Worm (Caenorhabditis elegans) whole organism, L3 larva: ENCODE data around the gene klf-3.
A peak's percentile ranks its signal among the peaks of the same experiment; 100 is the strongest.

ENCODE experiments used
- R02D3.7 ChIP-seq: fragments of 150-350 bp; optimal IDR thresholded peaks from 2 replicates; lab custom pipeline; 2014; ENCODE audit warnings: missing biosample characterization, missing genetic modification characterization
- ZK546.5 ChIP-seq: sonication (generic microtip); optimal IDR thresholded peaks from 2 replicates; lab custom pipeline; 2017; ENCODE audit warnings: missing biosample characterization, missing genetic modification characterization
- ama-1 ChIP-seq: fragments of 150-350 bp; optimal IDR thresholded peaks from 2 replicates; lab custom pipeline; 2018
- ceh-16 ChIP-seq: sonication (generic microtip); optimal IDR thresholded peaks from 2 replicates; lab custom pipeline; 2017; ENCODE audit warnings: missing biosample characterization, missing genetic modification characterization
- ceh-28 ChIP-seq: fragments of 150-350 bp; optimal IDR thresholded peaks from 2 replicates; lab custom pipeline; 2014; ENCODE audit warnings: missing biosample characterization, missing genetic modification reagents, missing genetic modification characterization
- ceh-82 ChIP-seq: fragments of 150-350 bp; optimal IDR thresholded peaks from 2 replicates; lab custom pipeline; 2014; ENCODE audit warnings: missing biosample characterization, missing genetic modification characterization
- ceh-9 ChIP-seq: sonication (generic microtip); optimal IDR thresholded peaks from 2 replicates; lab custom pipeline; 2018; ENCODE audit warnings: missing biosample characterization, missing genetic modification characterization
- egl-5 ChIP-seq: fragments of 150-350 bp; optimal IDR thresholded peaks from 2 replicates; lab custom pipeline; 2017; ENCODE audit warnings: missing biosample characterization, missing genetic modification reagents, missing genetic modification characterization, inconsistent platforms
- elt-2 ChIP-seq: sonication (generic microtip); optimal IDR thresholded peaks from 2 replicates; lab custom pipeline; 2016; ENCODE audit warnings: missing genetic modification reagents, mild to moderate bottlenecking, missing genetic modification characterization, missing compliant biosample characterization
- elt-3 ChIP-seq, 3 experiments: fragments of 150-350 bp in 1 of 3; sonication (generic microtip) in 2 of 3; optimal IDR thresholded peaks; 2 replicates in 2 of 3; 4 replicates in 1 of 3; lab custom pipeline; 2014 to 2017; ENCODE audit warnings: missing biosample characterization in 3 of 3, missing genetic modification characterization in 3 of 3
- eor-1 ChIP-seq, 2 experiments: fragments of 150-350 bp; optimal IDR thresholded peaks; 2 replicates each; lab custom pipeline; 2014 to 2018; ENCODE audit warnings: missing biosample characterization in 2 of 2, missing genetic modification characterization in 2 of 2
- fkh-10 ChIP-seq: sonication (generic microtip); optimal IDR thresholded peaks from 2 replicates; lab custom pipeline; 2017; ENCODE audit warnings: missing biosample characterization, missing genetic modification reagents, missing genetic modification characterization
- fkh-2 ChIP-seq: fragments of 150-350 bp; optimal IDR thresholded peaks from 2 replicates; lab custom pipeline; 2014; ENCODE audit warnings: missing biosample characterization, missing genetic modification reagents, missing genetic modification characterization
- fos-1 ChIP-seq: fragments of 150-350 bp; optimal IDR thresholded peaks from 2 replicates; lab custom pipeline; 2014; ENCODE audit warnings: missing biosample characterization, missing genetic modification characterization
- lin-39 ChIP-seq: fragments of 150-350 bp; optimal IDR thresholded peaks from 2 replicates; lab custom pipeline; 2018; ENCODE audit warnings: missing biosample characterization, missing genetic modification reagents, missing genetic modification characterization
- mdl-1 ChIP-seq: fragments of 150-350 bp; optimal IDR thresholded peaks from 2 replicates; lab custom pipeline; 2014; ENCODE audit warnings: missing biosample characterization, missing genetic modification characterization
- nhr-11 ChIP-seq: fragments of 150-350 bp; optimal IDR thresholded peaks from 2 replicates; lab custom pipeline; 2014; ENCODE audit warnings: missing biosample characterization, missing genetic modification characterization
- nhr-12 ChIP-seq: fragments of 150-350 bp; optimal IDR thresholded peaks from 2 replicates; lab custom pipeline; 2014; ENCODE audit warnings: missing biosample characterization, missing genetic modification characterization
- nhr-23 ChIP-seq: fragments of 150-350 bp; optimal IDR thresholded peaks from 2 replicates; lab custom pipeline; 2014; ENCODE audit warnings: missing biosample characterization, missing genetic modification reagents, missing genetic modification characterization
- nhr-237 ChIP-seq: fragments of 150-350 bp; optimal IDR thresholded peaks from 2 replicates; lab custom pipeline; 2014; ENCODE audit warnings: missing biosample characterization, missing genetic modification characterization
- nhr-25 ChIP-seq: sonication (generic microtip); optimal IDR thresholded peaks from 2 replicates; lab custom pipeline; 2017; ENCODE audit warnings: missing biosample characterization, missing genetic modification characterization
- nhr-28 ChIP-seq: fragments of 150-350 bp; optimal IDR thresholded peaks from 2 replicates; lab custom pipeline; 2014; ENCODE audit warnings: missing biosample characterization, missing genetic modification characterization
- nhr-76 ChIP-seq: fragments of 150-350 bp; sonication (generic microtip); optimal IDR thresholded peaks from 5 replicates; lab custom pipeline; 2014; ENCODE audit warnings: missing biosample characterization, missing genetic modification characterization
- nhr-77 ChIP-seq: fragments of 150-350 bp; optimal IDR thresholded peaks from 2 replicates; lab custom pipeline; 2014; ENCODE audit warnings: missing biosample characterization, missing genetic modification characterization
- pha-4 ChIP-seq: fragments of 150-350 bp; optimal IDR thresholded peaks from 2 replicates; lab custom pipeline; 2014; ENCODE audit warnings: missing biosample characterization, missing genetic modification reagents, missing genetic modification characterization
- pqm-1 ChIP-seq: fragments of 150-350 bp; optimal IDR thresholded peaks from 2 replicates; lab custom pipeline; 2017; ENCODE audit warnings: missing biosample characterization, missing genetic modification characterization, inconsistent platforms
- skn-1 ChIP-seq: fragments of 150-350 bp; optimal IDR thresholded peaks from 2 replicates; lab custom pipeline; 2014; ENCODE audit warnings: missing biosample characterization, missing genetic modification characterization
- snpc-4 ChIP-seq: fragments of 150-350 bp; optimal IDR thresholded peaks from 2 replicates; lab custom pipeline; 2014; ENCODE audit warnings: missing biosample characterization, missing genetic modification characterization
- tbx-2 ChIP-seq: sonication (generic microtip); optimal IDR thresholded peaks from 2 replicates; lab custom pipeline; 2016; ENCODE audit warnings: mild to moderate bottlenecking, missing genetic modification characterization, missing compliant biosample characterization
- unc-39 ChIP-seq: sonication (generic microtip); optimal IDR thresholded peaks from 4 replicates; lab custom pipeline; 2017; ENCODE audit warnings: missing biosample characterization, missing genetic modification characterization
- zag-1 ChIP-seq: fragments of 150-350 bp; optimal IDR thresholded peaks from 2 replicates; lab custom pipeline; 2014; ENCODE audit warnings: missing biosample characterization, missing genetic modification characterization
- ztf-4 ChIP-seq: fragments of 150-350 bp; optimal IDR thresholded peaks from 2 replicates; lab custom pipeline; 2014; ENCODE audit warnings: missing biosample characterization, missing genetic modification characterization

klf-3 gene

ce11 chrII:6588605-6589292 is 27.9 kb upstream of the klf-3 start, which contains the start of gene icd-1 (continued):
- TF ChIP-seq fkh-10 (GFP tag; lab: Kevin White, UChicago), result peak; percentile 64
- TF ChIP-seq pqm-1 (tag; lab: Kevin White, UChicago), result peak; percentile 66
- TF ChIP-seq tbx-2 (tag; lab: Kevin White, UChicago), result peak; percentile 91
- TF ChIP-seq nhr-76, result peak; percentile 11
- TF ChIP-seq nhr-11, result peak; percentile 95
- peak; percentile 83 for TF ChIP-seq ztf-4 (tag; lab: Kevin White, UChicago)
- TF ChIP-seq unc-39 (tag; lab: Kevin White, UChicago), result no peak
- no peak for TF ChIP-seq fkh-2 (tag; lab: Kevin White, UChicago)
- no peak for TF ChIP-seq nhr-28
- TF ChIP-seq elt-3 (tag; optimal IDR thresholded peaks at IDR 0.05; lab: Kevin White, UChicago), result no peak
- no peak for TF ChIP-seq nhr-237 (tag; lab: Kevin White, UChicago)
- TF ChIP-seq eor-1 (tag; optimal IDR thresholded peaks at IDR 0.05; lab: Kevin White, UChicago), result peak in 1 of 2 experiments; percentile 75
- peak; percentile 91 for TF ChIP-seq snpc-4 (tag; lab: Kevin White, UChicago)
- TF ChIP-seq ceh-82, result peak; percentile 91
- no peak for TF ChIP-seq ceh-9 (tag; lab: Kevin White, UChicago)
- TF ChIP-seq egl-5 (tag; lab: Kevin White, UChicago), result peak; percentile 93

ce11 chrII:6589408-6589807 is 27.3 kb upstream of the klf-3 start, which contains the start of gene vps-32.1:
Gene vps-32.1, plus strand, starts transcription at chrII:6589708.
- TF ChIP-seq nhr-12 (tag; lab: Kevin White, UChicago) (no peak), elt-2 (tag; lab: Kevin White, UChicago) (no peak), ceh-16 (tag; lab: Kevin White, UChicago) (no peak), fkh-10 (GFP tag; lab: Kevin White, UChicago) (no peak), ZK546.5 (no peak), nhr-23 (tag; lab: Kevin White, UChicago) (no peak), pqm-1 (tag; lab: Kevin White, UChicago) (peak; percentile 49), fos-1 (tag; lab: Kevin White, UChicago) (peak; percentile 19), nhr-76 (no peak), pha-4 (tag; lab: Kevin White, UChicago) (peak; percentile 21), ceh-28 (tag; lab: Kevin White, UChicago) (no peak), zag-1 (tag; lab: Kevin White, UChicago) (no peak), nhr-28 (no peak)

ce11 chrII:6591000-6591399 is 25.7 kb upstream of the klf-3 start:
- TF ChIP-seq tbx-2 (tag; lab: Kevin White, UChicago) (no peak), mdl-1 (no peak), unc-39 (tag; lab: Kevin White, UChicago) (no peak), ama-1 (lab: Kevin White, UChicago) (peak; percentile 70), lin-39 (tag; lab: Kevin White, UChicago) (no peak), snpc-4 (tag; lab: Kevin White, UChicago) (no peak), nhr-11 (no peak), ceh-28 (tag; lab: Kevin White, UChicago) (no peak)
- TF ChIP-seq, all 47 proteins: peak for 1

ce11 chrII:6592251-6592650 is 24.4 kb upstream of the klf-3 start, which contains the start of gene C56C10.9:
Gene C56C10.9, minus strand, starts transcription at chrII:6592351.
- TF ChIP-seq ceh-16 (tag; lab: Kevin White, UChicago) (no peak), egl-5 (tag; lab: Kevin White, UChicago) (no peak), nhr-77 (tag; lab: Kevin White, UChicago) (no peak)
- TF ChIP-seq, all 47 proteins: peak for 0

- TF ChIP-seq nhr-23 (tag; lab: Kevin White, UChicago) (no peak), nhr-25 (tag; lab: Kevin White, UChicago) (no peak), skn-1 (no peak), R02D3.7 (tag; lab: Kevin White, UChicago) (no peak), nhr-11 (no peak)
Measured at ce11 chrII:6594151-6594550, 22.5 kb upstream of the klf-3 start, which contains the start of gene aipr-1. Gene aipr-1, minus strand, starts transcription at chrII:6594251.
